Fruit fly (Drosophila melanogaster): ENCODE results near the gene CG4565.

Gene CG4565

DNA sequence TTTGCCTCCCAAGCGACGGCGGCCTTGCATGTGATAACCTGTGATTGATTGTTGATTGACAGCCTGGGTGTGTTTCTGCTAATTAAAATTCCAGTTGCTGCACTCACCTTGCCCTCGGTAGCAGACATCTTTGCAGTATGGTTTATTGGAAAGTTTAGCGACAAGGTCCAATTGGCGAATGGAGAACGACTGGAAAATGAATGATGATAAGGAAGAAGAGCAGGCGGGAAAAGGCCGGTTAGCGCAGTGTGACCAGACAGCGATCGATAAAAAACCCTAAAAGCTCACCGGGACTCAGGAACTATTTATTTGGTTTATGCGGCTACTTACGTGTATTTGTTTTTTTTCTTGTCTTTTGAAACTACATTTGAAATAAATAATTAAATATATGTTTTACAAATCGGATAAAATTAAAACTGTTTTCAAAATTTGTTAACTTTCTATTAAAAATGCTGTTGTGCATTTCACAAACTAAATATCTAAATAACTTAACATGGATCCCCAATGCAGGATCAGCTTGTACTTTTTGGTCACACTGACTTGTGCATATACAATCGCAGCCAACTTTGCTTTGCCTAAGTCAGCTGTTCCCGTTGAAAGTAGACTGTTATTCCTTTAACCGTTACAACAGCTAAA, 19.7 kb downstream of the CG4565 start, which contains the start of gene Fdh:
Fdh (minus strand) TSS at position 234 of the 636 bp plus-strand sequence.
- TF ChIP-seq Crg-1 (GFP tag; optimal IDR thresholded peaks at IDR 0.05) (peak; percentile 6), kay (GFP tag; ENCODE audit: borderline replicate concordance) (peak; percentile 82), Hr96 (GFP tag; optimal IDR thresholded peaks at IDR 0.05) (no peak), CG5204 (GFP tag; optimal IDR thresholded peaks at IDR 0.05) (no peak), Clk (GFP tag; optimal IDR thresholded peaks at IDR 0.05) (no peak), CG7045 (GFP tag; optimal IDR thresholded peaks at IDR 0.05) (peak; percentile 23), toe (GFP tag; optimal IDR thresholded peaks at IDR 0.05) (no peak), CG33017 (tag; optimal IDR thresholded peaks at IDR 0.05) (peak; percentile 72), ovo (GFP tag; optimal IDR thresholded peaks at IDR 0.05) (peak; percentile 4), CG12768 (GFP tag; optimal IDR thresholded peaks at IDR 0.05) (peak; percentile 62), cic (GFP tag; optimal IDR thresholded peaks at IDR 0.05) (peak; percentile 8), cnc (optimal IDR thresholded peaks at IDR 0.05) (peak in 1 of 2 experiments; percentile 52), CG1620 (GFP tag; optimal IDR thresholded peaks at IDR 0.05) (peak; percentile 3), CG14711 (tag; optimal IDR thresholded peaks at IDR 0.05) (peak; percentile 77), bab1 (GFP tag; optimal IDR thresholded peaks at IDR 0.05) (peak; percentile 58), pad (GFP tag; optimal IDR thresholded peaks at IDR 0.05) (peak; percentile 41), tj (GFP tag; optimal IDR thresholded peaks at IDR 0.05) (peak; percentile 28), CG7101 (tag; optimal IDR thresholded peaks at IDR 0.05) (peak; percentile 69), CG11617 (GFP tag; optimal IDR thresholded peaks at IDR 0.05) (peak; percentile 74), Mnt (GFP tag; optimal IDR thresholded peaks at IDR 0.05) (peak; percentile 41)

DNA sequence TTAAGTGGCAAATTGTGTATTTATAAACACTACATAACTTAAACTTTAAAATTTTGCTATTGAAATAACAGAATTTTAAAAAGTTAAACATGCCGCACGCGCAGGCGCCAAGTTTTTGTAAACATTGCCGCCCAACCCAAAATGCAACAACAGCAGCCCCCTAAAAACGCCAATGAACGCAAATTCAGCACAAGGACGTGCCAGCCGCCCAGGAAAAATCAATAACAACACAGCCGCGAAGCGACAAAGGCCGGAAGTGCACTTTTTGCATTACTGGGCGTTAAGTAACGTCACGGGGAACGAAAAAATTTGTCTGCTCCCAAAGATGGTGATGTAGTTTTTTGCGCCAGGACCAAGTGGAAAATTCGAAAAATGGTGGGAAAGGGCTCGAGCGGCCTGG, 20.3 kb downstream of the CG4565 start, which contains the start of gene CG4596:
CG4596 (plus strand) TSS at position 219 of the 400 bp plus-strand sequence.
- TF ChIP-seq Mnt (GFP tag; optimal IDR thresholded peaks at IDR 0.05) (no peak), kay (GFP tag; ENCODE audit: borderline replicate concordance) (no peak), Hr96 (GFP tag; optimal IDR thresholded peaks at IDR 0.05) (no peak), CG11617 (GFP tag; optimal IDR thresholded peaks at IDR 0.05) (no peak), CG5204 (GFP tag; optimal IDR thresholded peaks at IDR 0.05) (no peak)

DNA sequence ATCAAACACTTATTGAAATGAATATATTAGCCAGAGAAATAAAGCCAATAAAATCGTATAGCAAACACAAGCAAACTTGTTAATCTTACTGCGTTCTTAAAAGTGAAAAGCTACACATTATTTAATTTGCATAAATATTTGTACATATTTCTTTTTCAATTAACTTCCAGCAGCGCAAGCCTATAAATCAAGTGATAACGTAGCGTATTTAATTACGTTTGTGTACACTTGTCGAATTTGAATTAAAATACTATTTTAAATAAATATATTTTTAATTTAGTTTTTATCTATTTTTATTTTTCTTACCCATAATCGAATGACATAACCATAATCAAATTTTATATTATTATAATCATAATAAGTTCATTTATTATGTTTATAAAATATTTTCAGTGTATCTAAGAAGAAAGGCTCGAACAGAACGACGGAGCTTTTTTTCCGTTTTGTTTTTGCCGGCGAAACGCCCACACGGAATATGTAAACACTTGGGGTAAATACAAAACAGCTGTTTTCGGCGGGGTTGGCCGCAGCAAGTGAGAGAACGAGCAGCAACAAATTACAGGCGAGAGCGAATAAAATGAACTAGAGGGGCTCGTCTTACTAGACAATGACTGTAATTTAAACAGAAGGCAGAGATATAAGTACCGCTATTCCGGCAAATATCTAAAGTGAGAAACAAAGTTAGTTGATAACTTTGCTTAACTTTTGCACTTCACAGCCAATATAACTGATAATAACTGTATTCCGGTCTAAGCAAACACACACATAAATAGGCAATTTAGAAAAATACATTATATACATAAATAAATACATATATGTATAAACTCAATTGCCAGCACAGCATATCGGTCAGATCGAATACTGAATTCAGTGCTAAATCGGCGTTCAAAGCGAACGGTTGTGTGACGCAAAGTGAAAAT, 23.3 kb downstream of the CG4565 start, which contains the start of gene Sodh2:
Sodh2 (plus strand) TSS at position 870 of the 920 bp plus-strand sequence.
- TF ChIP-seq bab1 (GFP tag; optimal IDR thresholded peaks at IDR 0.05) (peak; percentile 55), CG7101 (tag; optimal IDR thresholded peaks at IDR 0.05) (peak; percentile 92), cnc (optimal IDR thresholded peaks at IDR 0.05) (no peak), CG11617 (GFP tag; optimal IDR thresholded peaks at IDR 0.05) (peak; percentile 78), CG1620 (GFP tag; optimal IDR thresholded peaks at IDR 0.05) (no peak), Hr96 (GFP tag; optimal IDR thresholded peaks at IDR 0.05) (peak; percentile 33), Clk (GFP tag; optimal IDR thresholded peaks at IDR 0.05) (peak; percentile 25), tj (GFP tag; optimal IDR thresholded peaks at IDR 0.05) (peak; percentile 37), CG5204 (GFP tag; optimal IDR thresholded peaks at IDR 0.05) (no peak), Crg-1 (GFP tag; optimal IDR thresholded peaks at IDR 0.05) (peak; percentile 69), CG7045 (GFP tag; optimal IDR thresholded peaks at IDR 0.05) (peak; percentile 86), CG14711 (tag; optimal IDR thresholded peaks at IDR 0.05) (peak; percentile 91), toe (GFP tag; optimal IDR thresholded peaks at IDR 0.05) (peak; percentile 62), ovo (GFP tag; optimal IDR thresholded peaks at IDR 0.05) (peak; percentile 82), pad (GFP tag; optimal IDR thresholded peaks at IDR 0.05) (peak; percentile 90), CG33017 (tag; optimal IDR thresholded peaks at IDR 0.05) (peak; percentile 96), CG12768 (GFP tag; optimal IDR thresholded peaks at IDR 0.05) (peak; percentile 89), cic (GFP tag; optimal IDR thresholded peaks at IDR 0.05) (peak; percentile 93), Mnt (GFP tag; optimal IDR thresholded peaks at IDR 0.05) (peak; percentile 61), kay (GFP tag; ENCODE audit: borderline replicate concordance) (peak; percentile 95)

- no peak for TF ChIP-seq Clk (GFP tag; optimal IDR thresholded peaks at IDR 0.05)
Observed at dm6 chr3R:10877808-10878207, 25.3 kb downstream of the CG4565 start.

- TF ChIP-seq CG7045 (GFP tag; optimal IDR thresholded peaks at IDR 0.05) (no peak), kay (GFP tag; ENCODE audit: borderline replicate concordance) (no peak), CG14711 (tag; optimal IDR thresholded peaks at IDR 0.05) (no peak)
Observed at dm6 chr3R:10878628-10879027, 26.1 kb downstream of the CG4565 start.

DNA sequence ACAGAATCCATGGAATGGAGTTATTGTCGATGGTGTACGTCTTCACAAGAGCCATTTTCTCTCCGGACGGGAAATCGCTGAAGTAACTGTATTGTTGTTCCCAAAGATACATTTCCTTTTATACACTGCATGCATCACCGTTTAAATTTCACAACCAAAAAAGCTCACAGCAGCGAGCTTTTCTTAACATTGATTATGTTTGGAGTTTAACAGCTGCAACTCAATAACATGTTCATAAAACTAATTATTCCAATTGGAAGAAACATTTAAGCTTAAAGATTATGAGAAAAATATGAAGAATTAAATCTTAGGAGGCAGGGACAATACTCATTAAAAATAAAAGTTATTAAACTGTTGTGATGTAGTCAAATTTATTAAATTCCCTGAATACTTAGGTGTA, 26.7 kb downstream of the CG4565 start, which contains the start of gene CG14695:
CG14695 (minus strand) TSS at position 101 of the 400 bp plus-strand sequence.
- no peak for TF ChIP-seq Hr96 (GFP tag; optimal IDR thresholded peaks at IDR 0.05)
- no peak for TF ChIP-seq CG14711 (tag; optimal IDR thresholded peaks at IDR 0.05)
- TF ChIP-seq CG11617 (GFP tag; optimal IDR thresholded peaks at IDR 0.05): no peak
- no peak for TF ChIP-seq toe (GFP tag; optimal IDR thresholded peaks at IDR 0.05)

Measured in whole organism, adult.